Worm (Caenorhabditis elegans) whole organism, L2 larva: Measurements from ENCODE around the gene F38A1.9.

ENCODE experiments used
- ama-1 ChIP-seq: fragments of 150-350 bp; optimal IDR thresholded peaks from 2 replicates; lab custom pipeline; 2018; ENCODE audit warnings: inconsistent platforms
- ceh-16 ChIP-seq: fragments of 150-350 bp; optimal IDR thresholded peaks from 2 replicates; lab custom pipeline; 2014; ENCODE audit warnings: missing biosample characterization, missing genetic modification characterization
- crh-2 ChIP-seq: sonication (generic microtip); optimal IDR thresholded peaks from 2 replicates; lab custom pipeline; 2017; ENCODE audit warnings: missing biosample characterization, missing genetic modification characterization
- snpc-4 ChIP-seq: fragments of 150-350 bp; optimal IDR thresholded peaks from 2 replicates; lab custom pipeline; 2014; ENCODE audit warnings: missing biosample characterization, missing genetic modification characterization

ce11 chrIV:1211902-1212301, 33.2 kb downstream of the F38A1.9 start:
- TF ChIP-seq ama-1 (lab: Kevin White, UChicago) (no peak), ceh-16 (no peak), crh-2 (no peak), snpc-4 (peak; percentile 62)
